Worm (Caenorhabditis elegans): ENCODE measurements around the gene sdz-9.

Gene sdz-9

DNA sequence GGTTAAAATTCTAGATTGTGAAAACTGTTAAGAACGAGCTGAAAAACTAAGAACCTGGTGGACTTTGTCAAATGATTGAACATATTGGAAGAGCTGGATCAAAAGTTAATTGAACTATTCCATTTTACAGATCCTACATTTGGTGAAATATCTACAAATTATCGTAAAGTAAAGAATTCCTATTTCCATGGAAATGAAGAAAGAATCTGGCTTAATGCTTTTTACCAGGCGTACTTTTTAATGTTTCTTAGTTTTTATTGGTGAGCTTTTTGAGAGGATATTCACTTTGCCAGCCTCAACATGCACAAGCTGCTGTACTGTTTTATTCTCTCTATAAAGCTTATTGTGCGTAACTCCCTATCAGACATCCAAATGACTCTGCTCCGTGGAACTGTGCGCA is 4.4 kb upstream of the sdz-9 start, which contains the start of gene F08D12.4:
Gene F08D12.4 (plus strand): TSS at position 301 of the 400 bp plus-strand sequence.
- TF ChIP-seq mab-5 (tag; optimal IDR thresholded peaks at IDR 0.05) (no peak), drap-1 (GFP tag; optimal IDR thresholded peaks at IDR 0.05) (no peak), unc-39 (tag; optimal IDR thresholded peaks at IDR 0.05) (no peak), nhr-2 (tag; optimal IDR thresholded peaks at IDR 0.05) (no peak), sem-2 (GFP tag; optimal IDR thresholded peaks at IDR 0.05) (no peak), nhr-12 (tag; optimal IDR thresholded peaks at IDR 0.05) (no peak)

DNA sequence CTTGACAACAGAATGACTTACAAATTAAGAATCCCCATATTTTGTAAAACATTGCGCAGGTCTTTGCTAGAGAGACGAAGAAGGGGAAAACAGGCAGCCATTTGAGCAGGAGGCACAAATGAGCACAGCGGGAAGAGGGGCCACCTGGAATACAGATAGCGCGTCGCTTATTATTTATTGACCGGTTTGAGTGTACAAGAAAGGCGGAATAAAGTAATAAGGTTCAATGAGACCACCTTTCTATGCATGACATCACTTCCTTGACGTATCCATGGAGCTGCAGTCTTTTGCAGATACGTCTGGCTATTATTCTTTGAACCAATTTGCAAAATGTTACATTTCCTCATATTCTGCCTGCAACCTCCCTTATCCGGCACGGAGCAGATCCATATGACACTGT is 1.5 kb upstream of the sdz-9 start, which contains the start of gene fbxb-111:
Gene fbxb-111 (minus strand): TSS at position 101 of the 400 bp plus-strand sequence.
- TF ChIP-seq nhr-237 (tag; optimal IDR thresholded peaks at IDR 0.05) (no peak), blmp-1 (tag; optimal IDR thresholded peaks at IDR 0.05) (no peak), zip-8 (tag; optimal IDR thresholded peaks at IDR 0.05) (no peak), elt-1 (tag; optimal IDR thresholded peaks at IDR 0.05; ENCODE audit: borderline replicate concordance, insufficient read depth) (no peak), nhr-12 (tag; optimal IDR thresholded peaks at IDR 0.05) (no peak), nhr-28 (tag; optimal IDR thresholded peaks at IDR 0.05) (no peak), unc-39 (tag; optimal IDR thresholded peaks at IDR 0.05) (no peak), sptf-1 (tag; optimal IDR thresholded peaks at IDR 0.05) (no peak), unc-120 (tag; optimal IDR thresholded peaks at IDR 0.05; ENCODE audit: poor library complexity, severe bottlenecking) (no peak), tbx-8 (GFP tag; optimal IDR thresholded peaks at IDR 0.05) (no peak), bed-3 (GFP tag; optimal IDR thresholded peaks at IDR 0.05) (no peak), lin-13 (tag; optimal IDR thresholded peaks at IDR 0.05) (no peak), sem-2 (GFP tag; optimal IDR thresholded peaks at IDR 0.05) (no peak), flh-1 (GFP tag; optimal IDR thresholded peaks at IDR 0.05) (no peak), ceh-39 (tag; optimal IDR thresholded peaks at IDR 0.05) (no peak), pha-4 (tag; optimal IDR thresholded peaks at IDR 0.05) (no peak), mab-5 (tag; optimal IDR thresholded peaks at IDR 0.05) (no peak)

DNA sequence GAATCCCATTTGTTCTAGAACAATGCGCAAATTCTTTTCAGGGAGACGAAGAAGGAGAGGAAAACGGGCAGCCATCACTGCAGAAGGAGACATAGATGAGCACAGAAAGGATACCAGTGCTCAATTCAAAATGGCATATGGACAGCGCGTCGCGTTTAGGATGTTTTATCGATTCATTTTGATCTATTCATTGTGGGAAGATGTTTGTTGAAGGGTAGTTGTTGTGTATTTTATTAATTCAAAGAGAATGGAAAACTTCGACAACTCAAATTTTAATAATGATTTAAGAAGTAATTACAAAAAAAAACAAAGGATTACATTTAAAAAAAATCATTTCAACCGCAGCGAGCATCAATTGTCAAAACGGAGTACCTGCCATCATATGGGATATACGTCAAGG is 1.3 kb downstream of the sdz-9 start, which contains the start of gene sdz-10:
Gene sdz-10 (minus strand): TSS at position 101 of the 400 bp plus-strand sequence.
- peak; percentile 18 for TF ChIP-seq ceh-39 (tag; optimal IDR thresholded peaks at IDR 0.05)
- TF ChIP-seq mab-5 (tag; optimal IDR thresholded peaks at IDR 0.05): no peak

- TF ChIP-seq ceh-39 (tag; optimal IDR thresholded peaks at IDR 0.05) (peak; percentile 38), cnd-1 (tag; optimal IDR thresholded peaks at IDR 0.05) (peak; percentile 59), tbx-8 (GFP tag; optimal IDR thresholded peaks at IDR 0.05) (no peak), snpc-4 (tag; optimal IDR thresholded peaks at IDR 0.05) (no peak), ztf-11 (tag; optimal IDR thresholded peaks at IDR 0.05) (no peak)
These were observed 2.6 kb downstream of the sdz-9 start, which contains the start of gene fbxb-105 for ce11 chrII:2770788-2771187. Gene fbxb-105, minus strand, starts transcription at chrII:2770888.

- TF ChIP-seq ztf-11 (tag; optimal IDR thresholded peaks at IDR 0.05) (no peak), hlh-1 (tag; optimal IDR thresholded peaks at IDR 0.05) (peak; percentile 88), cnd-1 (tag; optimal IDR thresholded peaks at IDR 0.05) (no peak), ces-1 (GFP tag; optimal IDR thresholded peaks at IDR 0.05) (no peak)
These were observed 4.4 kb downstream of the sdz-9 start, which contains the start of gene F08D12.7 for ce11 chrII:2769021-2769420. Gene F08D12.7, minus strand, starts transcription at chrII:2769121.

DNA sequence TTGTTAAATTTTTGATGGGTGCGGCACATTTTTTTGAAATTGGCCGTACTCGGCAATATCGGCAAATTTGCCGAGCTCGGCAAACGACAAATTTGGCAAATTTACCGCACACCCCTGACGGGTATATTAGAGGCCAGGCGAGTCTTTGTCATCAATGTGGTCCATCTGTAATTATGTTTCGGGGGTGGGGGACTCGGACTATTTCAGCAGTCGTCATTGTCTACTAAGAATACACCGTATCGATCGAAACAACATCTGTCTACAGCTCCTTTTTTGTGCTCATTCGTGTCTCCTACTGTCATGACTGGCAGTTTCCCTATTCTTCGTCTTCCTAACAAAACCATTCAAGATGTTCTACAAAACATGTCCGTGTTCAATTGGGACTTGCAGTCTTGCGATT is 7.1 kb downstream of the sdz-9 start, which contains the start of gene F08D12.15:
Gene F08D12.15 (plus strand): TSS at position 301 of the 400 bp plus-strand sequence.
- TF ChIP-seq nhr-28 (tag; optimal IDR thresholded peaks at IDR 0.05) (no peak), zip-8 (tag; optimal IDR thresholded peaks at IDR 0.05) (no peak), unc-39 (tag; optimal IDR thresholded peaks at IDR 0.05) (no peak), lin-32 (GFP tag; optimal IDR thresholded peaks at IDR 0.05) (no peak), hlh-1 (tag; optimal IDR thresholded peaks at IDR 0.05) (no peak), sptf-1 (tag; optimal IDR thresholded peaks at IDR 0.05) (no peak), ceh-43 (GFP tag; optimal IDR thresholded peaks at IDR 0.05) (no peak), drap-1 (GFP tag; optimal IDR thresholded peaks at IDR 0.05) (no peak), ceh-83 (GFP tag; optimal IDR thresholded peaks at IDR 0.05) (no peak), ceh-39 (tag; optimal IDR thresholded peaks at IDR 0.05) (no peak), nhr-2 (tag; optimal IDR thresholded peaks at IDR 0.05) (no peak), snpc-4 (tag; optimal IDR thresholded peaks at IDR 0.05) (no peak), pha-4 (tag; optimal IDR thresholded peaks at IDR 0.05) (no peak), lsy-2 (tag; optimal IDR thresholded peaks at IDR 0.05) (no peak), blmp-1 (tag; optimal IDR thresholded peaks at IDR 0.05) (no peak), nhr-237 (tag; optimal IDR thresholded peaks at IDR 0.05) (no peak), lin-13 (tag; optimal IDR thresholded peaks at IDR 0.05) (no peak), bed-3 (GFP tag; optimal IDR thresholded peaks at IDR 0.05) (no peak), nhr-76 (tag; optimal IDR thresholded peaks at IDR 0.05) (no peak), sem-2 (GFP tag; optimal IDR thresholded peaks at IDR 0.05) (no peak)

Measured in whole organism, mixed stage, embryonic.